Worm (Caenorhabditis elegans) whole organism, young adult: ENCODE data around the gene igdb-3.
A peak's percentile ranks its signal among the peaks of the same experiment; 100 is the strongest.

Source experiments
- C17E4.6 ChIP-seq: fragments of 200-800 bp; sonication (Bioruptor generic); IDR thresholded peaks from 2 replicates; pipeline ENCODE4 v1.3.6; 2022; ENCODE audit warnings: missing genetic modification reagents, missing genetic modification characterization, missing compliant biosample characterization
- D2030.7 ChIP-seq: fragments of 200-800 bp; sonication (Bioruptor generic); IDR thresholded peaks from 2 replicates; pipeline ENCODE4 v1.3.6; 2022; ENCODE audit warnings: missing genetic modification reagents, missing genetic modification characterization, missing compliant biosample characterization
- T26A5.8 ChIP-seq: sonication (generic microtip); optimal IDR thresholded peaks from 2 replicates; lab custom pipeline; 2016; ENCODE audit warnings: missing genetic modification characterization, missing compliant biosample characterization
- Y53G8AR.9 ChIP-seq: fragments of 200-800 bp; sonication (Bioruptor generic); conservative IDR thresholded peaks from 2 replicates; pipeline ENCODE4 v1.3.6; 2022; ENCODE audit warnings: missing genetic modification reagents, missing genetic modification characterization, missing compliant biosample characterization
- Y67H2A.10 ChIP-seq: fragments of 200-800 bp; sonication (Bioruptor generic); conservative IDR thresholded peaks from 2 replicates; pipeline ENCODE4 v1.3.6; 2022; ENCODE audit warnings: missing genetic modification reagents, missing genetic modification characterization, missing compliant biosample characterization
- Y79H2A.3 ChIP-seq: fragments of 200-800 bp; sonication (Bioruptor generic); conservative IDR thresholded peaks from 2 replicates; pipeline ENCODE4 v1.3.6; 2022; ENCODE audit warnings: missing genetic modification reagents, missing genetic modification characterization, missing compliant biosample characterization
- ama-1 ChIP-seq, 3 experiments: fragments of 150-350 bp in 1 of 3; sonication (generic microtip) in 2 of 3; optimal IDR thresholded peaks; 2 replicates each; lab custom pipeline; 2014 to 2018; ENCODE audit warnings: missing biosample characterization in 2 of 3, missing genetic modification characterization in 2 of 3, missing genetic modification reagents in 2 of 3
- aptf-3 ChIP-seq: fragments of 200-800 bp; sonication (Bioruptor generic); IDR thresholded peaks from 2 replicates; pipeline ENCODE4 v1.3.6; 2022; ENCODE audit warnings: missing genetic modification characterization, missing compliant biosample characterization
- atf-7 ChIP-seq: sonication (generic microtip); optimal IDR thresholded peaks from 2 replicates; lab custom pipeline; 2017; ENCODE audit warnings: mild to moderate bottlenecking, missing genetic modification characterization, missing compliant biosample characterization
- attf-6 ChIP-seq: fragments of 200-800 bp; sonication (Bioruptor generic); IDR thresholded peaks from 2 replicates; pipeline ENCODE4 v1.3.6; 2022; ENCODE audit warnings: missing genetic modification reagents, missing genetic modification characterization, missing compliant biosample characterization
- ceh-27 ChIP-seq: fragments of 200-800 bp; sonication (Bioruptor generic); optimal IDR thresholded peaks from 2 replicates; lab custom pipeline; 2018; ENCODE audit warnings: mild to moderate bottlenecking, missing genetic modification characterization, moderate library complexity, missing compliant biosample characterization
- ceh-79 ChIP-seq: sonication (generic microtip); optimal IDR thresholded peaks from 2 replicates; lab custom pipeline; 2017; ENCODE audit warnings: mild to moderate bottlenecking, missing genetic modification characterization, missing compliant biosample characterization
- ceh-91 ChIP-seq: fragments of 200-800 bp; sonication (Bioruptor generic); IDR thresholded peaks from 2 replicates; pipeline ENCODE4 v1.3.6; 2022; ENCODE audit warnings: missing genetic modification reagents, missing genetic modification characterization, missing compliant biosample characterization
- chd-7 ChIP-seq: sonication (generic microtip); optimal IDR thresholded peaks from 2 replicates; lab custom pipeline; 2016; ENCODE audit warnings: mild to moderate bottlenecking, missing genetic modification characterization, moderate library complexity, missing compliant biosample characterization
- dpl-1 ChIP-seq: fragments of 150-350 bp; optimal IDR thresholded peaks from 2 replicates; lab custom pipeline; 2014; ENCODE audit warnings: missing biosample characterization, missing genetic modification reagents, missing genetic modification characterization
- fkh-3 ChIP-seq: sonication (generic microtip); optimal IDR thresholded peaks from 2 replicates; lab custom pipeline; 2016; ENCODE audit warnings: mild to moderate bottlenecking, missing genetic modification characterization, missing compliant biosample characterization
- hlh-26 ChIP-seq: fragments of 200-800 bp; sonication (Bioruptor generic); conservative IDR thresholded peaks from 2 replicates; pipeline ENCODE4 v1.3.6; 2022; ENCODE audit warnings: missing genetic modification reagents, missing genetic modification characterization, missing compliant biosample characterization
- hmg-20 ChIP-seq: fragments of 200-800 bp; sonication (Bioruptor generic); IDR thresholded peaks from 2 replicates; pipeline ENCODE4 v1.3.6; 2022; ENCODE audit warnings: missing genetic modification reagents, missing genetic modification characterization, missing compliant biosample characterization
- hrde-1 ChIP-seq: sonication (generic microtip); optimal IDR thresholded peaks from 2 replicates; lab custom pipeline; 2016; ENCODE audit warnings: missing genetic modification characterization, mild to moderate bottlenecking, missing compliant biosample characterization, moderate library complexity, missing genotype, missing genetic modification reagents, borderline replicate concordance
- lin-35 ChIP-seq, 3 experiments: fragments of 150-350 bp in 2 of 3; sonication (generic microtip) in 1 of 3; optimal IDR thresholded peaks; 2 replicates each; lab custom pipeline; 2014 to 2018; ENCODE audit warnings: missing biosample characterization in 3 of 3, missing genetic modification characterization in 3 of 3, missing genetic modification reagents in 3 of 3
- lin-40 ChIP-seq: sonication (generic microtip); optimal IDR thresholded peaks from 2 replicates; lab custom pipeline; 2016; ENCODE audit warnings: missing genetic modification characterization, mild to moderate bottlenecking, missing compliant biosample characterization, missing genotype, missing genetic modification reagents
- lin-54 ChIP-seq: fragments of 200-800 bp; sonication (Bioruptor generic); optimal IDR thresholded peaks from 2 replicates; lab custom pipeline; 2018; ENCODE audit warnings: mild to moderate bottlenecking, missing genetic modification characterization, missing compliant biosample characterization
- lsy-27 ChIP-seq: sonication (generic microtip); optimal IDR thresholded peaks from 2 replicates; lab custom pipeline; 2017; ENCODE audit warnings: missing genetic modification characterization, mild to moderate bottlenecking, missing compliant biosample characterization, antibody characterized with exemption, missing genotype, borderline replicate concordance; ENCODE audit not compliant: insufficient read depth
- madf-6 ChIP-seq: fragments of 200-800 bp; sonication (Bioruptor generic); IDR thresholded peaks from 2 replicates; pipeline ENCODE4 v1.3.6; 2022; ENCODE audit warnings: missing genetic modification reagents, missing genetic modification characterization, missing compliant biosample characterization
- madf-8 ChIP-seq: fragments of 200-800 bp; sonication (Bioruptor generic); conservative IDR thresholded peaks from 2 replicates; pipeline ENCODE4 v1.3.6; 2022; ENCODE audit warnings: missing genetic modification reagents, missing genetic modification characterization, missing compliant biosample characterization
- nhr-120 ChIP-seq: fragments of 200-800 bp; sonication (Bioruptor generic); IDR thresholded peaks from 2 replicates; pipeline ENCODE4 v1.3.6; 2022; ENCODE audit warnings: missing genetic modification characterization, missing compliant biosample characterization
- nhr-90 ChIP-seq: sonication (generic microtip); optimal IDR thresholded peaks from 2 replicates; lab custom pipeline; 2016; ENCODE audit warnings: missing genotype, mild to moderate bottlenecking, missing genetic modification characterization, missing compliant biosample characterization
- rec-8 ChIP-seq, 2 experiments: sonication (generic microtip); optimal IDR thresholded peaks; 2 replicates each; lab custom pipeline; 2016; ENCODE audit warnings: mild to moderate bottlenecking in 2 of 2, missing genetic modification characterization in 2 of 2, missing genetic modification reagents in 2 of 2, missing genotype in 2 of 2, missing biosample characterization in 1 of 2, missing compliant biosample characterization in 1 of 2, moderate library complexity in 1 of 2
- sdz-38 ChIP-seq: sonication (generic microtip); optimal IDR thresholded peaks from 2 replicates; lab custom pipeline; 2016; ENCODE audit warnings: missing genotype, missing genetic modification characterization, missing compliant biosample characterization
- snpc-1.1 ChIP-seq: sonication (generic microtip); optimal IDR thresholded peaks from 2 replicates; lab custom pipeline; 2017; ENCODE audit warnings: missing genetic modification characterization, mild to moderate bottlenecking, missing compliant biosample characterization, antibody characterized with exemption, moderate library complexity, missing genotype, missing genetic modification reagents; ENCODE audit not compliant: insufficient read depth
- snpc-1.3 ChIP-seq: sonication (generic microtip); optimal IDR thresholded peaks from 2 replicates; lab custom pipeline; 2017; ENCODE audit warnings: missing genetic modification characterization, mild to moderate bottlenecking, missing compliant biosample characterization, antibody characterized with exemption, moderate library complexity, missing genotype, missing genetic modification reagents; ENCODE audit not compliant: insufficient read depth
- snpc-3.4 ChIP-seq: sonication (generic microtip); optimal IDR thresholded peaks from 2 replicates; lab custom pipeline; 2017; ENCODE audit warnings: missing genetic modification characterization, mild to moderate bottlenecking, missing compliant biosample characterization, antibody characterized with exemption, moderate library complexity, missing genotype, missing genetic modification reagents
- sptf-2 ChIP-seq: fragments of 200-800 bp; sonication (Bioruptor generic); optimal IDR thresholded peaks from 2 replicates; lab custom pipeline; 2018; ENCODE audit warnings: mild to moderate bottlenecking, missing genetic modification characterization, missing compliant biosample characterization
- tbx-9 ChIP-seq: sonication (generic microtip); optimal IDR thresholded peaks from 2 replicates; lab custom pipeline; 2016; ENCODE audit warnings: borderline replicate concordance, missing genetic modification characterization, inconsistent platforms, missing compliant biosample characterization
- unc-130 ChIP-seq: sonication (generic microtip); optimal IDR thresholded peaks from 2 replicates; lab custom pipeline; 2016; ENCODE audit warnings: missing genetic modification reagents, missing genetic modification characterization, missing compliant biosample characterization
- zfh-2 ChIP-seq: fragments of 200-800 bp; sonication (Bioruptor generic); conservative IDR thresholded peaks from 2 replicates; pipeline ENCODE4 v1.3.6; 2022; ENCODE audit warnings: missing genetic modification reagents, missing genetic modification characterization, missing compliant biosample characterization
- ztf-25 ChIP-seq: fragments of 200-800 bp; sonication (Bioruptor generic); IDR thresholded peaks from 2 replicates; pipeline ENCODE4 v1.3.6; 2022; ENCODE audit warnings: missing genetic modification reagents, missing genetic modification characterization, missing compliant biosample characterization
- ztf-26 ChIP-seq: sonication (generic microtip); optimal IDR thresholded peaks from 2 replicates; lab custom pipeline; 2017; ENCODE audit warnings: missing genetic modification characterization, missing compliant biosample characterization
- ztf-28 ChIP-seq: fragments of 200-800 bp; sonication (Bioruptor generic); IDR thresholded peaks from 2 replicates; pipeline ENCODE4 v1.3.6; 2022; ENCODE audit warnings: missing genetic modification reagents, missing genetic modification characterization, missing compliant biosample characterization

The igdb-3 gene

ce11 chrX:6378363-6378762 is 6.9 kb upstream of the igdb-3 start (continued):
- no peak for TF ChIP-seq nhr-90
- peak; percentile 23 for TF ChIP-seq chd-7
- no peak for TF ChIP-seq sptf-2 (GFP tag; lab: Kevin White, UChicago)
- TF ChIP-seq lin-40 (tag; lab: Kevin White, UChicago), result no peak
- TF ChIP-seq D2030.7 (GFP tag; lab: Robert Waterston, UW), result no peak
- TF ChIP-seq unc-130, result no peak
- no peak for TF ChIP-seq hlh-26 (GFP tag; lab: Robert Waterston, UW)
- peak; percentile 75 for TF ChIP-seq ceh-27 (GFP tag; lab: Kevin White, UChicago)
- no peak for TF ChIP-seq ceh-91
- TF ChIP-seq atf-7 (tag; lab: Kevin White, UChicago), result no peak
- TF ChIP-seq rec-8 (tag; optimal IDR thresholded peaks at IDR 0.05; lab: Kevin White, UChicago), result no peak
- no peak for TF ChIP-seq ztf-26 (tag; lab: Kevin White, UChicago)
- no peak for TF ChIP-seq nhr-120 (GFP tag; lab: Robert Waterston, UW)
- TF ChIP-seq dpl-1 (GFP tag; lab: Kevin White, UChicago), result no peak
- TF ChIP-seq madf-6, result no peak
- TF ChIP-seq hrde-1 (tag; lab: Kevin White, UChicago), result no peak
- TF ChIP-seq snpc-3.4 (tag; lab: Kevin White, UChicago), result peak; percentile 10
- no peak for TF ChIP-seq fkh-3
- no peak for TF ChIP-seq lin-35 (GFP tag; optimal IDR thresholded peaks at IDR 0.05; lab: Kevin White, UChicago)
- no peak for TF ChIP-seq ama-1 (optimal IDR thresholded peaks at IDR 0.05; lab: Kevin White, UChicago)
- TF ChIP-seq ama-1 (GFP tag; optimal IDR thresholded peaks at IDR 0.05; lab: Kevin White, UChicago), result no peak
- TF ChIP-seq lsy-27, result no peak
- TF ChIP-seq tbx-9, result no peak
- no peak for TF ChIP-seq attf-6
- no peak; the same call in 1 of the 2 replicates for TF ChIP-seq zfh-2 (GFP tag; lab: Robert Waterston, UW)
- TF ChIP-seq lin-54, result no peak
- no peak for TF ChIP-seq aptf-3 (GFP tag; lab: Robert Waterston, UW)
- no peak for TF ChIP-seq Y79H2A.3 (GFP tag; lab: Robert Waterston, UW)
- no peak for TF ChIP-seq Y67H2A.10 (GFP tag; lab: Robert Waterston, UW)
- no peak for TF ChIP-seq ceh-79 (tag; lab: Kevin White, UChicago)
- no peak for TF ChIP-seq C17E4.6 (GFP tag; lab: Robert Waterston, UW)
- no peak for TF ChIP-seq snpc-1.3 (tag; lab: Kevin White, UChicago)
- no peak for TF ChIP-seq Y53G8AR.9 (GFP tag; lab: Robert Waterston, UW)
- no peak for TF ChIP-seq snpc-1.1 (tag; lab: Kevin White, UChicago)
- TF ChIP-seq hmg-20 (GFP tag; lab: Robert Waterston, UW), result no peak
- no peak for TF ChIP-seq ztf-25 (GFP tag; lab: Robert Waterston, UW)
- no peak for TF ChIP-seq ztf-28 (GFP tag; lab: Robert Waterston, UW)
- TF ChIP-seq sdz-38 (tag; lab: Kevin White, UChicago), result no peak
- no peak for TF ChIP-seq T26A5.8 (tag; lab: Kevin White, UChicago)
- TF ChIP-seq madf-8 (GFP tag; lab: Robert Waterston, UW), result no peak
